Worm (Caenorhabditis elegans): ENCODE results near the gene acr-18.

ce11 chrV:15547727-15548126, 11.2 kb downstream of the acr-18 start:
- no peak for TF ChIP-seq F13H6.1 (tag; optimal IDR thresholded peaks at IDR 0.05)
- TF ChIP-seq tbx-2 (tag; optimal IDR thresholded peaks at IDR 0.05), result no peak
- TF ChIP-seq elt-2 (tag; optimal IDR thresholded peaks at IDR 0.05), result no peak
- TF ChIP-seq hlh-30 (tag; optimal IDR thresholded peaks at IDR 0.05; ENCODE audit: insufficient read depth), result no peak
- TF ChIP-seq dve-1 (tag; optimal IDR thresholded peaks at IDR 0.05), result no peak
- no peak for TF ChIP-seq ama-1 (optimal IDR thresholded peaks at IDR 0.05)
- no peak for TF ChIP-seq sox-2 (GFP tag; IDR thresholded peaks at IDR 0.05)
- no peak for TF ChIP-seq unc-42 (tag; optimal IDR thresholded peaks at IDR 0.05)
